Fruit fly (Drosophila melanogaster): ENCODE results near the gene csw.

Gene csw

dm6 chrX:2135868-2136787, 42.1 kb downstream of the csw start (continued):
- TF ChIP-seq her (GFP tag; optimal IDR thresholded peaks at IDR 0.05) (peak; percentile 3), oc (tag; optimal IDR thresholded peaks at IDR 0.05) (no peak), mam (GFP tag; optimal IDR thresholded peaks at IDR 0.05) (peak; percentile 30), twi (tag; optimal IDR thresholded peaks at IDR 0.05) (peak; percentile 75), CG1603 (tag; optimal IDR thresholded peaks at IDR 0.05) (peak; percentile 47), prd (optimal IDR thresholded peaks at IDR 0.05) (no peak), prd (GFP tag; IDR thresholded peaks at IDR 0.05) (peak; percentile 65; the same call in 2 of the 3 replicates), CG32532 (GFP tag; IDR thresholded peaks at IDR 0.05) (peak; percentile 57), lilli (GFP tag; optimal IDR thresholded peaks at IDR 0.05) (peak; percentile 39), da (GFP tag; optimal IDR thresholded peaks at IDR 0.05) (peak; percentile 1), CG3995 (GFP tag; optimal IDR thresholded peaks at IDR 0.05) (no peak), CG17802 (tag; optimal IDR thresholded peaks at IDR 0.05) (peak; percentile 0), CG34376 (GFP tag; optimal IDR thresholded peaks at IDR 0.05) (no peak), Dll (GFP tag; IDR thresholded peaks at IDR 0.05; ENCODE audit: partially characterized antibody) (no peak), CG11247 (GFP tag; IDR thresholded peaks at IDR 0.05) (peak; percentile 43), CG7271 (tag; optimal IDR thresholded peaks at IDR 0.05) (peak; percentile 46), ash1 (GFP tag; optimal IDR thresholded peaks at IDR 0.05) (peak; percentile 20), wor (GFP tag; IDR thresholded peaks at IDR 0.05) (peak; percentile 28; the same call in 1 of the 2 replicates), pum (GFP tag; optimal IDR thresholded peaks at IDR 0.05) (no peak), chif (GFP tag; optimal IDR thresholded peaks at IDR 0.05) (peak in 1 of 2 experiments; percentile 42), Sox100B (GFP tag; optimal IDR thresholded peaks at IDR 0.05) (peak; percentile 21), CG6854 (GFP tag; optimal IDR thresholded peaks at IDR 0.05) (no peak), Awh (GFP tag; IDR thresholded peaks at IDR 0.05) (0 out of 2 replicates have a peak, but pooled peaks have one; percentile 21), Scr (GFP tag; IDR thresholded peaks at IDR 0.05; ENCODE audit: partially characterized antibody) (no peak), sd (tag; optimal IDR thresholded peaks at IDR 0.05) (peak; percentile 60), psq (GFP tag; optimal IDR thresholded peaks at IDR 0.05) (no peak), CG3407 (GFP tag; optimal IDR thresholded peaks at IDR 0.05) (no peak), CG11504 (tag; optimal IDR thresholded peaks at IDR 0.05) (peak; percentile 47), CG30403 (GFP tag; optimal IDR thresholded peaks at IDR 0.05) (peak; percentile 56), CG18262 (tag; optimal IDR thresholded peaks at IDR 0.05) (peak; percentile 6), H15 (GFP tag; IDR thresholded peaks at IDR 0.05) (0 out of 3 replicates have a peak, but pooled peaks have one; percentile 18), croc (GFP tag; conservative IDR thresholded peaks at IDR 0.05) (peak; percentile 18; the same call in 1 of the 3 replicates), CG6683 (GFP tag; optimal IDR thresholded peaks at IDR 0.05) (no peak), YL-1 (GFP tag; optimal IDR thresholded peaks at IDR 0.05) (no peak), CG7963 (GFP tag; IDR thresholded peaks at IDR 0.05; ENCODE audit: partially characterized antibody) (no peak), slp2 (GFP tag; optimal IDR thresholded peaks at IDR 0.05) (peak; percentile 50), HmgZ (tag; optimal IDR thresholded peaks at IDR 0.05) (no peak), CG7372 (GFP tag; IDR thresholded peaks at IDR 0.05) (peak; percentile 49), caup (GFP tag; optimal IDR thresholded peaks at IDR 0.05; ENCODE audit: severe bottlenecking) (no peak), Six4 (GFP tag; optimal IDR thresholded peaks at IDR 0.05) (no peak), Gug (GFP tag; IDR thresholded peaks at IDR 0.05) (peak; percentile 65; the same call in 3 of the 4 replicates), CG9609 (GFP tag; optimal IDR thresholded peaks at IDR 0.05) (peak; percentile 31), HmgD (GFP tag; optimal IDR thresholded peaks at IDR 0.05) (no peak), Drgx (GFP tag; IDR thresholded peaks at IDR 0.05) (peak; percentile 49), ATbp (GFP tag; optimal IDR thresholded peaks at IDR 0.05) (peak; percentile 34), CG3838 (GFP tag; optimal IDR thresholded peaks at IDR 0.05) (no peak), p53 (GFP tag; optimal IDR thresholded peaks at IDR 0.05) (peak; percentile 38), sna (GFP tag; IDR thresholded peaks at IDR 0.05; ENCODE audit: partially characterized antibody) (no peak)

Data from whole organism, embryonic.